Fruit fly (Drosophila melanogaster): ENCODE data around the gene FoxK.

FoxK gene

DNA sequence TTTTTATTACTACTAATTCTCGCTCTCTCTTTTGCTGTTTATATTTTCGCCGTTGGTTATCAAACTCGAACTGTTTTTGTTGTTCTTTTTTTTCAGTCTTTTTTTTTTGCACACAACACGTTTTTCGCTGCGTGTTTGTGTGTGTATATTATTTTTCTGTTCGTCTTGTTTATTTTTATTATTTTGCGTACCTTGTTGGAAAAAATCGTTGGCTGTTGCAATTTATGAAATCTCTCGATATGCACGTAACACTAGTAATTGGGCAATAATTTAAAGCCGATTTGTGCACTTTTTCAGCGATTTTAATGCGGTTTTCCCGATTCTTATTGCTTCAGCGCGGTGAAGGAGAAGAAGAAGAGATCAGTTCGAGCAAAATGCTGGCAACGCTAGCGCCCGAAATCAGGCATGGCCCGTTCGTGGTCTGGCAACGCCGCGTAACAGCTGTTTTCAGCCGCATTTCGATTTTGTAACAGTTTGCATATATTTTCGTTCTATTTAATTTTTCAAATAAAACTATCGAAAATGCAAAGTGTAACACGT lies at the start of gene FoxK, which contains the start of gene mRpL2:
TSS of gene FoxK (minus strand) at position 365 of the 540 bp plus-strand sequence.
TSS of gene mRpL2 (plus strand) at position 429 of the 540 bp plus-strand sequence.
- TF ChIP-seq CG8159 (tag; optimal IDR thresholded peaks at IDR 0.05), result peak; percentile 84
- TF ChIP-seq CG13204 (GFP tag; optimal IDR thresholded peaks at IDR 0.05), result peak; percentile 89
- TF ChIP-seq rn (GFP tag; IDR thresholded peaks at IDR 0.05), result peak; percentile 39; the same call in 1 of the 2 replicates
- TF ChIP-seq gl (tag; optimal IDR thresholded peaks at IDR 0.05), result peak; percentile 95
- TF ChIP-seq Ets98B (GFP tag; IDR thresholded peaks at IDR 0.05), result peak; percentile 76
- TF ChIP-seq CG4496 (GFP tag; IDR thresholded peaks at IDR 0.05), result peak; percentile 80
- TF ChIP-seq CG12605 (GFP tag; IDR thresholded peaks at IDR 0.05), result peak; percentile 90
- TF ChIP-seq Snoo (tag; optimal IDR thresholded peaks at IDR 0.05), result peak; percentile 68
- TF ChIP-seq CG10348 (GFP tag; IDR thresholded peaks at IDR 0.05), result no peak
- TF ChIP-seq CG9948 (tag; optimal IDR thresholded peaks at IDR 0.05), result peak; percentile 66
- TF ChIP-seq CG32121 (GFP tag; IDR thresholded peaks at IDR 0.05), result peak; percentile 63; the same call in 1 of the 2 replicates
- peak; percentile 89 for TF ChIP-seq CG14655 (GFP tag; optimal IDR thresholded peaks at IDR 0.05)
- peak; percentile 43 for TF ChIP-seq D1 (tag; optimal IDR thresholded peaks at IDR 0.05)
- peak; percentile 69; the same call in 1 of the 3 replicates for TF ChIP-seq fd96Ca (GFP tag; IDR thresholded peaks at IDR 0.05)
- TF ChIP-seq CG15710 (tag; optimal IDR thresholded peaks at IDR 0.05), result peak; percentile 84
- peak; percentile 82 for TF ChIP-seq CG8301 (tag; optimal IDR thresholded peaks at IDR 0.05)
- TF ChIP-seq Pif1A (GFP tag; optimal IDR thresholded peaks at IDR 0.05), result peak; percentile 91
- peak; percentile 92 for TF ChIP-seq Pif1B (GFP tag; optimal IDR thresholded peaks at IDR 0.05)
- TF ChIP-seq EcR (GFP tag; optimal IDR thresholded peaks at IDR 0.05), result peak; percentile 17
- TF ChIP-seq CG17806 (tag; optimal IDR thresholded peaks at IDR 0.05), result peak; percentile 74
- peak; percentile 87 for TF ChIP-seq CG34367 (tag; optimal IDR thresholded peaks at IDR 0.05)

DNA sequence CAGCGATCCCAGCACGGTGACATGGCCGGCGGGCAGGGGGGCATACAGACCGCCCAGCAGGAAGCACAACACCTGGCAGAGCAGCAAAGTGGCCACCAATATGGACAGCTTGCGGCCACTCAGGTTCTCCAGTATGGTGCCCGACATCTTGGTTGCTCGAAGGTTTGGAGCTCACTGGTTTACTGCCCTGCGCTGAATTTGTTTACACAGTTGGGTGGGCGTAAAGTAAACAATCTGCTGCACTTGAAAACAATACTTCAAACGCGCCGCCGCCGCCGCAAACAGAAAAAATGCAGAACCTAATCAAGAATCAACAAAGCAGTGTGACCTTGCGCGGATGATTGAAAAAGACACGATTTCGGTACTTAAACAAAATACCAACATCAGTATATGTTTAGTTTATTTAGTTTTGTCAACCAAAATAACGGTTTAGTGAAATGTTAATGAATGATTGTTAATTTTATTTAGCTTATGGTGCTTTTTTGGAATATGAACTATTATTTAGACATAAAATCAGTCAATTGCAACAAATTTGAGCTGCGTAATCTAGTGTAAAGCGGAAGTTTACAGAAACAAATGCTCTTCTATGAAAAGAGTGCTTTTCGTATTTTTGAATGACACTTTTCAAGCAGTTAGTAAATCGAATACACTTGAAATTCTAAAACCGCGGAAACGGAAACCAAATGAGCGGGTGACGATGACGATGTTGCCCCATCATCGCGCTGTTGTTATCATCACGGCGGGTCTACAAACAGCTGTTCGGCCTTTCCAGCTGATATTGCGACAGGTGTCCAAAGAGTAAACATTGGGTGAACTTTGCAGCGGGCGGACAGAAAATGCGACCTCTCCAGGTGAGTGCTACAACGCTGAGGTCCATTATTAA lies 49.0 kb upstream of the FoxK start, which contains the start of the genes wls and Adck5:
TSS of gene wls (minus strand) at position 327 of the 883 bp plus-strand sequence.
TSS of gene Adck5 (plus strand) at position 519 of the 883 bp plus-strand sequence.
- TF ChIP-seq Ets98B (GFP tag; IDR thresholded peaks at IDR 0.05), result peak; percentile 18; the same call in 1 of the 2 replicates
- TF ChIP-seq rn (GFP tag; IDR thresholded peaks at IDR 0.05), result no peak
- peak; percentile 53 for TF ChIP-seq CG34367 (tag; optimal IDR thresholded peaks at IDR 0.05)
- 0 out of 3 replicates have a peak, but pooled peaks have one; percentile 21 for TF ChIP-seq fd96Ca (GFP tag; IDR thresholded peaks at IDR 0.05)
- TF ChIP-seq CG4496 (GFP tag; IDR thresholded peaks at IDR 0.05), result peak; percentile 78
- no peak for TF ChIP-seq D1 (tag; optimal IDR thresholded peaks at IDR 0.05)
- no peak for TF ChIP-seq CG14655 (GFP tag; optimal IDR thresholded peaks at IDR 0.05)
- 0 out of 2 replicates have a peak, but pooled peaks have one; percentile 35 for TF ChIP-seq CG32121 (GFP tag; IDR thresholded peaks at IDR 0.05)
- no peak for TF ChIP-seq CG9948 (tag; optimal IDR thresholded peaks at IDR 0.05)
- no peak for TF ChIP-seq Pif1A (GFP tag; optimal IDR thresholded peaks at IDR 0.05)
- TF ChIP-seq CG12605 (GFP tag; IDR thresholded peaks at IDR 0.05), result peak; percentile 64
- no peak for TF ChIP-seq CG17806 (tag; optimal IDR thresholded peaks at IDR 0.05)
- no peak for TF ChIP-seq CG8301 (tag; optimal IDR thresholded peaks at IDR 0.05)
- TF ChIP-seq Snoo (tag; optimal IDR thresholded peaks at IDR 0.05), result peak; percentile 78
- peak; percentile 38 for TF ChIP-seq gl (tag; optimal IDR thresholded peaks at IDR 0.05)
- TF ChIP-seq CG13204 (GFP tag; optimal IDR thresholded peaks at IDR 0.05), result no peak
- no peak for TF ChIP-seq CG10348 (GFP tag; IDR thresholded peaks at IDR 0.05)
- no peak for TF ChIP-seq Pif1B (GFP tag; optimal IDR thresholded peaks at IDR 0.05)
- no peak for TF ChIP-seq CG15710 (tag; optimal IDR thresholded peaks at IDR 0.05)
- no peak for TF ChIP-seq EcR (GFP tag; optimal IDR thresholded peaks at IDR 0.05)
- no peak for TF ChIP-seq CG8159 (tag; optimal IDR thresholded peaks at IDR 0.05)

DNA sequence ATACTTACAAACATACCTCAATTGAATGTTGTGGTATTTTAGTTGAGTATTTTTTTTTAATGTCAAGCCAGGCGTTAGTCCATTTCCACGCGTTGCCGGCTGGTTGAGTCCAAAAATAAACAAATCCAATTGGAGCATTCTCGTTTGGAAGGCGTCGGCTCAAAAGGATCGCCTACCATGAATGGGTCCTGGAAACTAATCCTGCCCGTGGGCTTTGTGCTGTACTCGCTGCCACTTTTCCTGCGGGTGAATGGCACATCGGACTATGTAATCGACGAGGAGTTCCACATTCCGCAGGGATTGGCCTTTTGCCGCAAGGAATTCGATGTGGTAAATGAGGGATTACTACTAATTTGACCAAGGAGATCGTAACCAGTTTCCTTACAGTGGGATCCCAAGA lies 44.3 kb upstream of the FoxK start, which contains the start of gene Alg10:
TSS of gene Alg10 (plus strand) at position 73 of the 400 bp plus-strand sequence.
- TF ChIP-seq CG17806 (tag; optimal IDR thresholded peaks at IDR 0.05) (no peak), D1 (tag; optimal IDR thresholded peaks at IDR 0.05) (no peak), Pif1B (GFP tag; optimal IDR thresholded peaks at IDR 0.05) (no peak), fd96Ca (GFP tag; IDR thresholded peaks at IDR 0.05) (no peak), CG14655 (GFP tag; optimal IDR thresholded peaks at IDR 0.05) (no peak), CG9948 (tag; optimal IDR thresholded peaks at IDR 0.05) (no peak), CG8301 (tag; optimal IDR thresholded peaks at IDR 0.05) (no peak), rn (GFP tag; IDR thresholded peaks at IDR 0.05) (no peak), gl (tag; optimal IDR thresholded peaks at IDR 0.05) (no peak), CG10348 (GFP tag; IDR thresholded peaks at IDR 0.05) (no peak), CG32121 (GFP tag; IDR thresholded peaks at IDR 0.05) (no peak), CG34367 (tag; optimal IDR thresholded peaks at IDR 0.05) (no peak), CG15710 (tag; optimal IDR thresholded peaks at IDR 0.05) (no peak), EcR (GFP tag; optimal IDR thresholded peaks at IDR 0.05) (no peak), Snoo (tag; optimal IDR thresholded peaks at IDR 0.05) (no peak), Ets98B (GFP tag; IDR thresholded peaks at IDR 0.05) (no peak), Pif1A (GFP tag; optimal IDR thresholded peaks at IDR 0.05) (no peak), CG8159 (tag; optimal IDR thresholded peaks at IDR 0.05) (no peak)

DNA sequence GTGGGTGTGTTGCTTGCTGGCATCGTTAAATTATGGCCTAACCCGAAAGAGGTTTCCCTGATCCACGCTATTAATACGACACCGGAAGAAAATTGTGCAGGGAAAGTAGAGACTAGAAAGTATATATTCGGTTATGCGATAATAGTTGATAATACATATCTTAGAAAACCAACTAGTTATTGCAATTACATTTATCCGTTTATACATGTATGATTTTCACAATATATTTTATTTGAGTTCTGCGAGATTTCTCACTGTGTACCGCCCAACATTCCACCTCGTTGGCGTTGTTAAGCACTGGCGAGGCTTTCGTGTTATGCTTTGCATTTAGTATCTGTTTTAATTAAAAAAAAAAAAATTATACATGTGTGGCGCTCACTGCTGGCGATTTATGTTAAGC lies 34.8 kb upstream of the FoxK start:
- no peak for TF ChIP-seq CG34367 (tag; optimal IDR thresholded peaks at IDR 0.05)
- TF ChIP-seq CG15710 (tag; optimal IDR thresholded peaks at IDR 0.05), result peak; percentile 19
- TF ChIP-seq CG12605 (GFP tag; IDR thresholded peaks at IDR 0.05), result peak; percentile 8; the same call in 1 of the 2 replicates
- TF ChIP-seq fd96Ca (GFP tag; IDR thresholded peaks at IDR 0.05), result peak; percentile 68
- TF ChIP-seq CG4496 (GFP tag; IDR thresholded peaks at IDR 0.05), result peak; percentile 77
- TF ChIP-seq D1 (tag; optimal IDR thresholded peaks at IDR 0.05), result no peak
- TF ChIP-seq Pif1A (GFP tag; optimal IDR thresholded peaks at IDR 0.05), result peak; percentile 54
- TF ChIP-seq CG14655 (GFP tag; optimal IDR thresholded peaks at IDR 0.05), result peak; percentile 58
- peak; percentile 23 for TF ChIP-seq Snoo (tag; optimal IDR thresholded peaks at IDR 0.05)
- no peak for TF ChIP-seq CG17806 (tag; optimal IDR thresholded peaks at IDR 0.05)
- TF ChIP-seq CG8301 (tag; optimal IDR thresholded peaks at IDR 0.05), result peak; percentile 46
- no peak for TF ChIP-seq gl (tag; optimal IDR thresholded peaks at IDR 0.05)
- TF ChIP-seq CG10348 (GFP tag; IDR thresholded peaks at IDR 0.05), result peak; percentile 15; the same call in 1 of the 2 replicates
- TF ChIP-seq Pif1B (GFP tag; optimal IDR thresholded peaks at IDR 0.05), result peak; percentile 44
- TF ChIP-seq EcR (GFP tag; optimal IDR thresholded peaks at IDR 0.05), result no peak
- peak; percentile 74 for TF ChIP-seq CG32121 (GFP tag; IDR thresholded peaks at IDR 0.05)
- peak; percentile 51; the same call in 1 of the 2 replicates for TF ChIP-seq rn (GFP tag; IDR thresholded peaks at IDR 0.05)
- peak; percentile 77 for TF ChIP-seq Ets98B (GFP tag; IDR thresholded peaks at IDR 0.05)
- no peak for TF ChIP-seq CG9948 (tag; optimal IDR thresholded peaks at IDR 0.05)
- TF ChIP-seq CG13204 (GFP tag; optimal IDR thresholded peaks at IDR 0.05), result no peak
- no peak for TF ChIP-seq CG8159 (tag; optimal IDR thresholded peaks at IDR 0.05)

All from whole organism, pupa.